Fruit fly (Drosophila melanogaster): Measurements from ENCODE around the gene Spase22-23.
A peak's percentile ranks its signal among the peaks of the same experiment; 100 is the strongest.

The Spase22-23 gene

DNA sequence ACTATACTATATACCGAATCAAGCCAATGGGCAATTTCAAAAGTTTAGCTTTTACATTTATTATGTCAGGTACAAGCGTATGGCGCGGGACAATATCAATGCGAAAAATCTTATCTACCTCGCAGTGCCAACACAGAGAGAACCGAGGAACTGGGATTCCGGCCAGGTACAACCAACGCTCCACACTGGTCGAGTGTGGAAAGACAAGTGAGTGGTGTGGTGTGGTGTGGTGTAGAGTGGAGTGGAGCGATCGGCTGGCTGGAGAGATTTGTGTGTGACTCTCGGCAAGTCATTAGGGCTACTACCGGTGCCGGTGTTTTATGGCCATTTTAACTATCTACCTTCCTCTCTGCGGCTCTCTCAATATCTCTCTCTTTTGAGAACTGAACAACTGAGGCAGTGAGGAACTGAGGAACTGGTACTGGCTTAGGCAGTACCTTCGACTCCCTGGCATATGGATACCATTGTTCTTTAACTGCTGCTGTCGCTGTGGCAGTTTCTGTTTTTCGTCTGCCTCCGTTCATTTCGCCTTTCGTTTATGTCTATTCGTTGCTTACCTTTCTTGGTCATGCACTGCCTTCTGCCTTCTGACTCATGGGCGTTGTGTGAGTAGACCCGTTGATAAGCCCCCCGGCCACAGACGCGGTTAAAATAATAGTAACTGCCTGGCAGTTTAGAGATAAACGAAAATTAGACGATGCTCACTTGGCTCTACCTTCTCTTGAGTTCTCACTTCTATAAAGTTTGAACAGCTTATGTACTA lies 29.6 kb upstream of the Spase22-23 start (continued):
- peak; percentile 68 for TF ChIP-seq cato (GFP tag; optimal IDR thresholded peaks at IDR 0.05; ENCODE audit: borderline replicate concordance)
- peak; percentile 78 for TF ChIP-seq CG17802 (tag; optimal IDR thresholded peaks at IDR 0.05)
- TF ChIP-seq her (GFP tag; optimal IDR thresholded peaks at IDR 0.05) = peak; percentile 88
- no peak for TF ChIP-seq zen2 (GFP tag; IDR thresholded peaks at IDR 0.05; ENCODE audit: partially characterized antibody)
- TF ChIP-seq tgo (GFP tag; IDR thresholded peaks at IDR 0.05) = peak; percentile 87
- TF ChIP-seq en (GFP tag; optimal IDR thresholded peaks at IDR 0.05) = peak; percentile 57
- TF ChIP-seq CG11695 (GFP tag; IDR thresholded peaks at IDR 0.05) = peak; percentile 87
- TF ChIP-seq btn (GFP tag; optimal IDR thresholded peaks at IDR 0.05) = peak; percentile 85
- TF ChIP-seq CG10979 (tag; optimal IDR thresholded peaks at IDR 0.05) = peak; percentile 91
- peak; percentile 88 for TF ChIP-seq CG1647 (GFP tag; optimal IDR thresholded peaks at IDR 0.05)
- peak; percentile 66 for TF ChIP-seq CG18011 (GFP tag; optimal IDR thresholded peaks at IDR 0.05)
- no peak for TF ChIP-seq pan (optimal IDR thresholded peaks at IDR 0.05)
- peak in 1 of 2 experiments; percentile 90 for TF ChIP-seq pan (GFP tag; optimal IDR thresholded peaks at IDR 0.05 in 1 of 2, IDR thresholded peaks at IDR 0.05 in 1 of 2)
- no peak for TF ChIP-seq CG7745 (tag; optimal IDR thresholded peaks at IDR 0.05)
- peak; percentile 85 for TF ChIP-seq CG30431 (GFP tag; optimal IDR thresholded peaks at IDR 0.05)
- TF ChIP-seq Bteb2 (GFP tag; optimal IDR thresholded peaks at IDR 0.05) = peak; percentile 86
- TF ChIP-seq CG10209 (GFP tag; optimal IDR thresholded peaks at IDR 0.05) = peak; percentile 91
- TF ChIP-seq stc (GFP tag; IDR thresholded peaks at IDR 0.05) = peak; percentile 82
- no peak for TF ChIP-seq knrl (GFP tag; IDR thresholded peaks at IDR 0.05; ENCODE audit: partially characterized antibody)
- no peak for TF ChIP-seq CG9797 (GFP tag; optimal IDR thresholded peaks at IDR 0.05)
- TF ChIP-seq trh (GFP tag; optimal IDR thresholded peaks at IDR 0.05) = peak; percentile 51
- peak; percentile 90 for TF ChIP-seq CG30403 (GFP tag; optimal IDR thresholded peaks at IDR 0.05)
- TF ChIP-seq CG2678 (tag; optimal IDR thresholded peaks at IDR 0.05) = peak; percentile 94
- TF ChIP-seq jumu (GFP tag; optimal IDR thresholded peaks at IDR 0.05) = peak; percentile 88
- peak; percentile 77; the same call in 2 of the 4 replicates for TF ChIP-seq chinmo (GFP tag; IDR thresholded peaks at IDR 0.05; ENCODE audit: partially characterized antibody)
- no peak for TF ChIP-seq cg (GFP tag; optimal IDR thresholded peaks at IDR 0.05)
- TF ChIP-seq CG10543 (GFP tag; optimal IDR thresholded peaks at IDR 0.05) = peak; percentile 60
- peak; percentile 92 for TF ChIP-seq Dek (tag; optimal IDR thresholded peaks at IDR 0.05)
- TF ChIP-seq Hand (GFP tag; optimal IDR thresholded peaks at IDR 0.05) = peak; percentile 75
- peak; percentile 68 for TF ChIP-seq Ravus (GFP tag; IDR thresholded peaks at IDR 0.05)
- peak; percentile 76 for TF ChIP-seq CG4730 (GFP tag; IDR thresholded peaks at IDR 0.05)
- TF ChIP-seq bowl (GFP tag; IDR thresholded peaks at IDR 0.05) = peak; percentile 70; the same call in 1 of the 2 replicates
- peak; percentile 74 for TF ChIP-seq psq (GFP tag; optimal IDR thresholded peaks at IDR 0.05)
- TF ChIP-seq CG17912 (GFP tag; optimal IDR thresholded peaks at IDR 0.05) = no peak
- TF ChIP-seq CG9817 (tag; optimal IDR thresholded peaks at IDR 0.05) = peak; percentile 90
- TF ChIP-seq tin (GFP tag; optimal IDR thresholded peaks at IDR 0.05) = peak; percentile 89
- peak; percentile 54 for TF ChIP-seq CG6272 (GFP tag; IDR thresholded peaks at IDR 0.05)
- TF ChIP-seq CG9437 (GFP tag; optimal IDR thresholded peaks at IDR 0.05) = peak; percentile 71
- peak; percentile 81 for TF ChIP-seq onecut (GFP tag; IDR thresholded peaks at IDR 0.05)
- TF ChIP-seq vvl (GFP tag; IDR thresholded peaks at IDR 0.05) = peak; percentile 94
- TF ChIP-seq CG12236 (GFP tag; optimal IDR thresholded peaks at IDR 0.05) = peak; percentile 75
- TF ChIP-seq caup (GFP tag; optimal IDR thresholded peaks at IDR 0.05; ENCODE audit: severe bottlenecking) = peak; percentile 87
- TF ChIP-seq nmo (GFP tag; optimal IDR thresholded peaks at IDR 0.05) = peak; percentile 89
- peak; percentile 97 for TF ChIP-seq CG15514 (GFP tag; optimal IDR thresholded peaks at IDR 0.05)
- TF ChIP-seq Sry-β (GFP tag; optimal IDR thresholded peaks at IDR 0.05) = peak; percentile 37
- peak; percentile 75 for TF ChIP-seq dm (GFP tag; optimal IDR thresholded peaks at IDR 0.05)
- TF ChIP-seq CG12744 (GFP tag; optimal IDR thresholded peaks at IDR 0.05) = peak; percentile 72
- TF ChIP-seq tup (GFP tag; optimal IDR thresholded peaks at IDR 0.05) = peak; percentile 86
- TF ChIP-seq Hr3 (GFP tag; optimal IDR thresholded peaks at IDR 0.05) = peak; percentile 84
